Worm (Caenorhabditis elegans): ENCODE data around the gene nstp-2.

Gene nstp-2

DNA sequence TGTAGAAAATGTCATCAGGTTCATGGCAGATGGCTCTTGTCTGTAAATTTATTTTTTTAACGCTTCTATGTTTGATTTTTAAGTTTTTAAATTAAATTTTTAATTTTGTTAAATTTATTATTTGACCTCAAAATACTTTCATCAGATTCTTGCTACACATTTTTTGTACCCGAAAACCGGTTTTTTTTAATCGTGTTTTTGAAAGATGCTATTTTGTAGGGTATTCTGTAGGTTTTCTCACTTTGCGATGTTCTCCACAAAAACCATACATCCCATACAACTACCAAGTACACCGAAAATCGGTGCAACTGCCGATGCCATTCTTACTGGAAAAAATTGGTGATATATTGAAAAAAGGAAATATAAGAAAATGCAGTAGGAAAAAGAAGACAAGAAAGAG, at the start of gene nstp-2:
Gene nstp-2, minus strand, starts transcription at position 326 of the 400 bp plus-strand sequence.
- TF ChIP-seq cog-1 (tag; optimal IDR thresholded peaks at IDR 0.05) (no peak), ztf-23 (GFP tag; IDR thresholded peaks at IDR 0.05) (no peak), med-1 (GFP tag; optimal IDR thresholded peaks at IDR 0.05; ENCODE audit: insufficient read depth) (no peak), ztf-29 (GFP tag; IDR thresholded peaks at IDR 0.05) (no peak), ref-1 (GFP tag; conservative IDR thresholded peaks at IDR 0.05) (no peak), tab-1 (GFP tag; IDR thresholded peaks at IDR 0.05) (no peak), klf-2 (GFP tag; conservative IDR thresholded peaks at IDR 0.05) (no peak), T22C8.4 (GFP tag; IDR thresholded peaks at IDR 0.05) (no peak), flt-1 (GFP tag; IDR thresholded peaks at IDR 0.05) (no peak)

DNA sequence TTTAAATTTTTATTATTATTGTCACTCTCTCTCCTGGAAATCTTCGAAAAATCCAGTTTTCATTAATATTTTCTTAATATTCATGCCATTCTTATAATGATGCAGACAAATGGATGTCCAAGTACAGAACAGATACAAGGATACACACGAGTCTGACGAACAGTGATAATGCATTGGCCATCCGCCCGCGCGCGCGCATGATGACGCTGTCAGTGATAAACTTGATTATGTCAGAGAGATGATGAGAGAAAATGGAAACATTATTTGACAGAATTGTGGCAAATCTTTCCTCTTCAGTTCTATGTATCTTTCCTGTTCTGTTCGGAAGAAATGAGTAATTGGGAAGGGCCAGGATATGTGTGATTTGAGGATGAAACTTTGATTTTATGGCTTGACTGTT, 49.8 kb upstream of the nstp-2 start:
- TF ChIP-seq T22C8.4 (GFP tag; IDR thresholded peaks at IDR 0.05) (no peak), ztf-29 (GFP tag; IDR thresholded peaks at IDR 0.05) (no peak), klf-2 (GFP tag; conservative IDR thresholded peaks at IDR 0.05) (no peak), ref-1 (GFP tag; conservative IDR thresholded peaks at IDR 0.05) (no peak), cog-1 (tag; optimal IDR thresholded peaks at IDR 0.05) (no peak), tab-1 (GFP tag; IDR thresholded peaks at IDR 0.05) (no peak), med-1 (GFP tag; optimal IDR thresholded peaks at IDR 0.05; ENCODE audit: insufficient read depth) (no peak), flt-1 (GFP tag; IDR thresholded peaks at IDR 0.05) (no peak)

ce11 chrIV:6653663-6654201, 47.7 kb upstream of the nstp-2 start:
- TF ChIP-seq med-1 (GFP tag; optimal IDR thresholded peaks at IDR 0.05; ENCODE audit: insufficient read depth) (no peak), tab-1 (GFP tag; IDR thresholded peaks at IDR 0.05) (no peak), klf-2 (GFP tag; conservative IDR thresholded peaks at IDR 0.05) (no peak), ztf-23 (GFP tag; IDR thresholded peaks at IDR 0.05) (no peak), ztf-29 (GFP tag; IDR thresholded peaks at IDR 0.05) (no peak), T22C8.4 (GFP tag; IDR thresholded peaks at IDR 0.05) (no peak), ref-1 (GFP tag; conservative IDR thresholded peaks at IDR 0.05) (no peak), flt-1 (GFP tag; IDR thresholded peaks at IDR 0.05) (no peak), cog-1 (tag; optimal IDR thresholded peaks at IDR 0.05) (no peak)

- TF ChIP-seq cog-1 (tag; optimal IDR thresholded peaks at IDR 0.05) (no peak), med-1 (GFP tag; optimal IDR thresholded peaks at IDR 0.05; ENCODE audit: insufficient read depth) (no peak), ztf-23 (GFP tag; IDR thresholded peaks at IDR 0.05) (no peak), ztf-29 (GFP tag; IDR thresholded peaks at IDR 0.05) (no peak), klf-2 (GFP tag; conservative IDR thresholded peaks at IDR 0.05) (no peak), T22C8.4 (GFP tag; IDR thresholded peaks at IDR 0.05) (no peak), flt-1 (GFP tag; IDR thresholded peaks at IDR 0.05) (no peak)
Observed at ce11 chrIV:6652479-6653022, 46.6 kb upstream of the nstp-2 start.

- TF ChIP-seq tab-1 (GFP tag; IDR thresholded peaks at IDR 0.05), result 0 out of 2 replicates have a peak, but pooled peaks have one; percentile 19
- peak; percentile 62 for TF ChIP-seq ztf-23 (GFP tag; IDR thresholded peaks at IDR 0.05)
- no peak for TF ChIP-seq ref-1 (GFP tag; conservative IDR thresholded peaks at IDR 0.05)
- no peak for TF ChIP-seq klf-2 (GFP tag; conservative IDR thresholded peaks at IDR 0.05)
- 0 out of 2 replicates have a peak, but pooled peaks have one; percentile 37 for TF ChIP-seq flt-1 (GFP tag; IDR thresholded peaks at IDR 0.05)
- TF ChIP-seq cog-1 (tag; optimal IDR thresholded peaks at IDR 0.05), result peak; percentile 86
- TF ChIP-seq med-1 (GFP tag; optimal IDR thresholded peaks at IDR 0.05; ENCODE audit: insufficient read depth), result no peak
- TF ChIP-seq T22C8.4 (GFP tag; IDR thresholded peaks at IDR 0.05), result no peak
- no peak for TF ChIP-seq ztf-29 (GFP tag; IDR thresholded peaks at IDR 0.05)
Observed at ce11 chrIV:6648625-6649024, 42.6 kb upstream of the nstp-2 start.

ce11 chrIV:6646905-6647304, 40.9 kb upstream of the nstp-2 start:
- TF ChIP-seq T22C8.4 (GFP tag; IDR thresholded peaks at IDR 0.05), result no peak
- no peak for TF ChIP-seq ref-1 (GFP tag; conservative IDR thresholded peaks at IDR 0.05)
- TF ChIP-seq cog-1 (tag; optimal IDR thresholded peaks at IDR 0.05), result no peak
- no peak for TF ChIP-seq klf-2 (GFP tag; conservative IDR thresholded peaks at IDR 0.05)
- TF ChIP-seq ztf-23 (GFP tag; IDR thresholded peaks at IDR 0.05), result no peak
- TF ChIP-seq tab-1 (GFP tag; IDR thresholded peaks at IDR 0.05), result no peak
- no peak for TF ChIP-seq flt-1 (GFP tag; IDR thresholded peaks at IDR 0.05)
- no peak for TF ChIP-seq med-1 (GFP tag; optimal IDR thresholded peaks at IDR 0.05; ENCODE audit: insufficient read depth)
- TF ChIP-seq ztf-29 (GFP tag; IDR thresholded peaks at IDR 0.05), result no peak

DNA sequence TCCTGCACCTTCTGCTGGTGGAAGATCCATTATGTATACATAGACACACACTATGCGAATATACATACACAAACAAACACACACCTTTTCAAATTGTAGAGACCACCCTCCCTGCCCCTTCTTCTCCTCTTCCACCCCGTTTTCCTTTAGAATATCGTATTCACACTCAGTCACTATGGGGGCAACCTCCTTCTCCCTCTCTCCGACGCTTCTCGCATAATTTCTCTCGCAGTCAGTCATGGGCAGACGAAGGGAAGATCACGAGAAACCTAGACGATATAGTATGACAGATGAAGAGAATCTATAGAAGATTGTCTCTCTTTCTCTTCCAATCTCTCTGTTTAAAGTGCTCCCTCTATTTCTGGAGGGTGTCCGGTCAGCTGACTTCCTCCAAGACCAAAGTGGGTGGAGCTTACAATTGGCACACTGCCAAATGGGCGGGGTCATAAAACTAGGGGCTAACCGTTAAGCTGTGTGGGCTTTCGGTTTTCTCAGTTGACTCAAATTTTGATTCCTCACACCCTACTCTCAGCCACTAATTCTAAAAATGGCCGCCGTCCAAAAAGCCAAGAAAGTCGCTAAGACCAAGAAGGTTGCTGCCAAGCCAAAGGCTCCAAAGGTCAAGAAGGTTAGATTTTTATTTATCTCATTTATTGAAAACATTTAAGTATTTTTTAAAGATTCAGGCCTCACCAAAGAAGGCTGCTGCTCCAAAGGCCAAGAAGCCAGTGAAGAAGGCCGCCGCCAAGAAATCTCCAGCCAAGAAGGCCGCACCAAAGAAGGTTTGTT, 40.1 kb upstream of the nstp-2 start, which contains the start of gene hil-7:
Gene hil-7, plus strand, starts transcription at position 446 of the 789 bp plus-strand sequence.
- TF ChIP-seq med-1 (GFP tag; optimal IDR thresholded peaks at IDR 0.05; ENCODE audit: insufficient read depth), result no peak
- no peak for TF ChIP-seq klf-2 (GFP tag; conservative IDR thresholded peaks at IDR 0.05)
- TF ChIP-seq ref-1 (GFP tag; conservative IDR thresholded peaks at IDR 0.05), result 0 out of 2 replicates have a peak, but pooled peaks have one; percentile 12
- TF ChIP-seq cog-1 (tag; optimal IDR thresholded peaks at IDR 0.05), result peak; percentile 74
- peak; percentile 30; the same call in 1 of the 2 replicates for TF ChIP-seq ztf-29 (GFP tag; IDR thresholded peaks at IDR 0.05)
- TF ChIP-seq tab-1 (GFP tag; IDR thresholded peaks at IDR 0.05), result 0 out of 2 replicates have a peak, but pooled peaks have one; percentile 36
- peak; percentile 62 for TF ChIP-seq ztf-23 (GFP tag; IDR thresholded peaks at IDR 0.05)

DNA sequence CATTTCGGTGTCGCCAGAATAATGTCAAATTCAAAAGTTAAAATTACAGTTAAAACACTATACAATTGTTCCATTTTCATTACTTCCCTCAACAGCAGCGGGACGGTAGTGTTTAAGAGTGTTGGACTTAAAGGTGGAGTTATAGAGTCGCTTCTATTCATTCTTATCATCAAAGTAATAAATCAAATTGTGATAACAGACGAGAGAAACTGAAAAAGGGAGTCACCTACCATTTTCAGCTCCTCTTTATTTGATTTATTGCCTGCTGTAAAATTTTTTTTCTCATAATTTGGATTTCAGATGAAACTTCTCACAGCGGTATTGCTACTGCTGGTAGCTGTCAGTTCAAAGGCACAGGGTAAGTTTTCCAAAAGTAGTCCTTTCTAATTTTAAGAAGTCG, 33.9 kb upstream of the nstp-2 start, which contains the start of gene C01B10.6:
Gene C01B10.6, plus strand, starts transcription at position 301 of the 400 bp plus-strand sequence.
- no peak for TF ChIP-seq ztf-23 (GFP tag; IDR thresholded peaks at IDR 0.05)
- TF ChIP-seq cog-1 (tag; optimal IDR thresholded peaks at IDR 0.05), result no peak

ce11 chrIV:6638256-6638655, 32.3 kb upstream of the nstp-2 start, which contains the start of gene C01B10.7:
C01B10.7 (plus strand) TSS chrIV:6638556.
- TF ChIP-seq ztf-29 (GFP tag; IDR thresholded peaks at IDR 0.05) (no peak), ref-1 (GFP tag; conservative IDR thresholded peaks at IDR 0.05) (no peak)
